Fruit fly (Drosophila melanogaster) whole organism, embryonic: Measurements from ENCODE around the gene CG16953.
A peak's percentile ranks its signal among the peaks of the same experiment; 100 is the strongest.

Experiments
- B-H1 ChIP-seq: fragments of 200-800 bp; sonication (Bioruptor generic); IDR thresholded peaks from 3 replicates; pipeline ENCODE4 v1.3.6; 2022; ENCODE audit warnings: missing biosample characterization, missing genetic modification characterization
- B-H2 ChIP-seq: fragments of 200-800 bp; sonication (Bioruptor generic); optimal IDR thresholded peaks from 2 replicates; lab custom pipeline; 2018; ENCODE audit warnings: missing biosample characterization, mild to moderate bottlenecking, missing genetic modification characterization
- CG1024 ChIP-seq: fragments of 200-800 bp; sonication (Bioruptor generic); IDR thresholded peaks from 2 replicates; pipeline ENCODE4 v1.3.6; 2022; ENCODE audit warnings: missing biosample characterization, missing genetic modification characterization
- CG10654 ChIP-seq: fragments of 200-800 bp; sonication (Bioruptor generic); optimal IDR thresholded peaks from 2 replicates; lab custom pipeline; 2016; ENCODE audit warnings: missing biosample characterization, missing genetic modification characterization
- CG11504 ChIP-seq: fragments of 200-800 bp; sonication (Bioruptor generic); optimal IDR thresholded peaks from 3 replicates; lab custom pipeline; 2019; ENCODE audit warnings: missing biosample characterization, mild to moderate bottlenecking, missing genetic modification characterization, moderate library complexity
- CG12744 ChIP-seq: fragments of 200-800 bp; sonication (Bioruptor generic); optimal IDR thresholded peaks from 2 replicates; lab custom pipeline; 2016; ENCODE audit warnings: missing biosample characterization, missing genetic modification characterization
- CG14710 ChIP-seq: fragments of 200-800 bp; sonication (Bioruptor generic); optimal IDR thresholded peaks from 3 replicates; lab custom pipeline; 2019; ENCODE audit warnings: missing biosample characterization, mild to moderate bottlenecking, missing genetic modification characterization, moderate library complexity
- CG15073 ChIP-seq: fragments of 200-800 bp; sonication (Bioruptor generic); optimal IDR thresholded peaks from 2 replicates; lab custom pipeline; 2016; ENCODE audit warnings: missing biosample characterization, missing genetic modification characterization
- CG1603 ChIP-seq: fragments of 200-800 bp; sonication (Bioruptor generic); optimal IDR thresholded peaks from 2 replicates; lab custom pipeline; 2019; ENCODE audit warnings: missing biosample characterization, mild to moderate bottlenecking, missing genetic modification characterization, moderate library complexity
- CG17186 ChIP-seq: fragments of 200-800 bp; sonication (Bioruptor generic); optimal IDR thresholded peaks from 3 replicates; lab custom pipeline; 2017; ENCODE audit warnings: missing biosample characterization, missing genetic modification reagents, missing genetic modification characterization
- CG17328 ChIP-seq: fragments of 200-800 bp; sonication (Bioruptor generic); IDR thresholded peaks from 2 replicates; pipeline ENCODE4 v1.3.6; 2022; ENCODE audit warnings: missing biosample characterization, missing genetic modification characterization
- CG18262 ChIP-seq: fragments of 200-800 bp; optimal IDR thresholded peaks from 3 replicates; lab custom pipeline; 2019; ENCODE audit warnings: missing biosample characterization, mild to moderate bottlenecking, missing genetic modification characterization, moderate library complexity
- CG31224 ChIP-seq: fragments of 200-800 bp; sonication (Bioruptor generic); IDR thresholded peaks from 2 replicates; pipeline ENCODE4 v1.3.6; 2022; ENCODE audit warnings: missing biosample characterization, missing genetic modification characterization
- CG31365 ChIP-seq: fragments of 200-800 bp; sonication (Bioruptor generic); optimal IDR thresholded peaks from 2 replicates; lab custom pipeline; 2018; ENCODE audit warnings: missing biosample characterization, mild to moderate bottlenecking, missing genetic modification characterization
- CG3163 ChIP-seq: fragments of 200-800 bp; sonication (Bioruptor generic); optimal IDR thresholded peaks from 3 replicates; lab custom pipeline; 2016; ENCODE audit warnings: missing biosample characterization, missing genetic modification characterization
- CG34224 ChIP-seq: fragments of 200-800 bp; sonication (Bioruptor generic); IDR thresholded peaks from 3 replicates; pipeline ENCODE4 v1.3.6; 2022; ENCODE audit warnings: missing biosample characterization, missing genetic modification characterization; ENCODE audit not compliant: partially characterized antibody
- CG4424 ChIP-seq: fragments of 200-800 bp; sonication (Bioruptor generic); optimal IDR thresholded peaks from 3 replicates; lab custom pipeline; 2016; ENCODE audit warnings: missing biosample characterization, missing genetic modification characterization
- CG4730 ChIP-seq: fragments of 200-800 bp; sonication (Bioruptor generic); IDR thresholded peaks from 2 replicates; pipeline ENCODE4 v1.3.6; 2022; ENCODE audit warnings: missing biosample characterization, missing genetic modification characterization
- CG7839 ChIP-seq: fragments of 200-800 bp; sonication (Bioruptor generic); optimal IDR thresholded peaks from 3 replicates; lab custom pipeline; 2018; ENCODE audit warnings: missing biosample characterization, mild to moderate bottlenecking, missing genetic modification characterization, moderate library complexity
- CG7987 ChIP-seq: fragments of 200-800 bp; sonication (Bioruptor generic); optimal IDR thresholded peaks from 2 replicates; lab custom pipeline; 2018; ENCODE audit warnings: missing biosample characterization, mild to moderate bottlenecking, missing genetic modification characterization, moderate library complexity
- CHES-1-like ChIP-seq: fragments of 200-800 bp; sonication (Bioruptor generic); optimal IDR thresholded peaks from 2 replicates; lab custom pipeline; 2016; ENCODE audit warnings: missing biosample characterization, missing genetic modification characterization
- CTCF ChIP-seq: fragments of 200-800 bp; sonication (Bioruptor generic); optimal IDR thresholded peaks from 2 replicates; lab custom pipeline; 2017; ENCODE audit warnings: missing biosample characterization, mild to moderate bottlenecking, missing genetic modification characterization, moderate library complexity
- Hey ChIP-seq: fragments of 200-800 bp; sonication (Bioruptor generic); optimal IDR thresholded peaks from 3 replicates; lab custom pipeline; 2018; ENCODE audit warnings: missing biosample characterization, mild to moderate bottlenecking, missing genetic modification characterization
- Hsf ChIP-seq: fragments of 200-800 bp; sonication (Bioruptor generic); optimal IDR thresholded peaks from 3 replicates; lab custom pipeline; 2016; ENCODE audit warnings: missing biosample characterization, missing genetic modification characterization
- PHDP ChIP-seq: fragments of 200-800 bp; sonication (Bioruptor generic); optimal IDR thresholded peaks from 3 replicates; lab custom pipeline; 2018; ENCODE audit warnings: missing biosample characterization, mild to moderate bottlenecking, missing genetic modification characterization, moderate library complexity
- Rfx ChIP-seq: fragments of 200-800 bp; sonication (Bioruptor generic); IDR thresholded peaks from 2 replicates; pipeline ENCODE4 v1.3.6; 2022; ENCODE audit warnings: missing biosample characterization, missing genetic modification characterization
- Tbp ChIP-seq: fragments of >200 bp; optimal IDR thresholded peaks from 2 replicates; lab custom pipeline; 2018; ENCODE audit warnings: missing biosample characterization, missing genetic modification characterization
- al ChIP-seq: fragments of 200-800 bp; sonication (Bioruptor generic); IDR thresholded peaks from 2 replicates; pipeline ENCODE4 v1.3.6; 2022; ENCODE audit warnings: missing biosample characterization, missing genetic modification characterization
- ash1 ChIP-seq: fragments of 200-800 bp; sonication (Bioruptor generic); optimal IDR thresholded peaks from 2 replicates; lab custom pipeline; 2018; ENCODE audit warnings: missing biosample characterization, mild to moderate bottlenecking, missing genetic modification characterization
- bsh ChIP-seq, 2 experiments: fragments of 200-800 bp; sonication (Bioruptor generic); optimal IDR thresholded peaks; 2 replicates each; lab custom pipeline; 2017 to 2018; ENCODE audit warnings: mild to moderate bottlenecking in 2 of 2, missing biosample characterization in 2 of 2, missing genetic modification characterization in 2 of 2, moderate library complexity in 1 of 2
- chinmo ChIP-seq: fragments of 200-800 bp; sonication (Bioruptor generic); IDR thresholded peaks from 4 replicates; pipeline ENCODE4 v1.3.6; 2022; ENCODE audit warnings: missing biosample characterization, missing genetic modification characterization; ENCODE audit not compliant: partially characterized antibody
- crc ChIP-seq: fragments of 200-800 bp; sonication (Bioruptor generic); optimal IDR thresholded peaks from 2 replicates; lab custom pipeline; 2016; ENCODE audit warnings: missing biosample characterization, missing genetic modification characterization
- crol ChIP-seq: fragments of 200-800 bp; sonication (Bioruptor generic); IDR thresholded peaks from 2 replicates; pipeline ENCODE4 v1.3.6; 2022; ENCODE audit warnings: missing biosample characterization, missing genetic modification characterization
- crp ChIP-seq, 2 experiments: fragments of 200-800 bp; sonication (Bioruptor generic); optimal IDR thresholded peaks; 2 replicates in 1 of 2; 3 replicates in 1 of 2; lab custom pipeline; 2017; ENCODE audit warnings: missing biosample characterization in 2 of 2, missing genetic modification characterization in 2 of 2, mild to moderate bottlenecking in 1 of 2, moderate library complexity in 1 of 2
- disco-r ChIP-seq: fragments of 200-800 bp; sonication (Bioruptor generic); optimal IDR thresholded peaks from 2 replicates; lab custom pipeline; 2016; ENCODE audit warnings: missing biosample characterization, missing genetic modification characterization
- fd64A ChIP-seq: fragments of 200-800 bp; sonication (Bioruptor generic); optimal IDR thresholded peaks from 3 replicates; lab custom pipeline; 2018; ENCODE audit warnings: missing biosample characterization, mild to moderate bottlenecking, missing genetic modification characterization
- fru ChIP-seq: fragments of >200 bp; optimal IDR thresholded peaks from 2 replicates; lab custom pipeline; 2017
- hb ChIP-seq: fragments of 200-800 bp; sonication (Bioruptor generic); IDR thresholded peaks from 3 replicates; pipeline ENCODE4 v1.3.6; 2022; ENCODE audit warnings: missing biosample characterization, missing genetic modification characterization; ENCODE audit not compliant: partially characterized antibody
- lola ChIP-seq, 3 experiments: fragments of >200 bp in 2 of 3; fragments of 200-800 bp in 1 of 3; sonication (Bioruptor generic) in 1 of 3; optimal IDR thresholded peaks; 2 replicates each; lab custom pipeline; 2017 to 2019; ENCODE audit warnings: missing biosample characterization in 3 of 3, missing genetic modification characterization in 3 of 3, mild to moderate bottlenecking in 1 of 3, moderate library complexity in 1 of 3
- nmo ChIP-seq: fragments of 200-800 bp; sonication (Bioruptor generic); optimal IDR thresholded peaks from 2 replicates; lab custom pipeline; 2018; ENCODE audit warnings: missing biosample characterization, mild to moderate bottlenecking, missing genetic modification characterization, moderate library complexity
- prd ChIP-seq, 3 experiments: fragments of >200 bp in 2 of 3; fragments of 200-800 bp in 1 of 3; sonication (Bioruptor generic) in 1 of 3; optimal IDR thresholded peaks in 2 of 3; IDR thresholded peaks in 1 of 3; 2 replicates in 2 of 3; 3 replicates in 1 of 3; pipeline versions ENCODE4 v1.3.6 to Lab custom; 2017 to 2022; ENCODE audit warnings: missing biosample characterization in 1 of 3, missing genetic modification characterization in 1 of 3
- pros ChIP-seq: fragments of 200-800 bp; sonication (Bioruptor generic); optimal IDR thresholded peaks from 3 replicates; lab custom pipeline; 2019; ENCODE audit warnings: missing biosample characterization, mild to moderate bottlenecking, missing genetic modification characterization, moderate library complexity
- salm ChIP-seq: fragments of 200-800 bp; sonication (Bioruptor generic); optimal IDR thresholded peaks from 2 replicates; lab custom pipeline; 2018; ENCODE audit warnings: missing biosample characterization, mild to moderate bottlenecking, missing genetic modification characterization
- sc ChIP-seq, 3 experiments: fragments of >200 bp in 2 of 3; fragments of 200-800 bp in 1 of 3; sonication (Bioruptor generic) in 1 of 3; optimal IDR thresholded peaks; 2 replicates in 2 of 3; 3 replicates in 1 of 3; lab custom pipeline; 2017; ENCODE audit warnings: mild to moderate bottlenecking in 1 of 3, missing biosample characterization in 1 of 3, missing genetic modification characterization in 1 of 3, missing genetic modification reagents in 1 of 3
- schlank ChIP-seq: fragments of 200-800 bp; sonication (Bioruptor generic); optimal IDR thresholded peaks from 2 replicates; lab custom pipeline; 2018; ENCODE audit warnings: missing biosample characterization, mild to moderate bottlenecking, missing genetic modification characterization
- tin ChIP-seq: fragments of 200-800 bp; sonication (Bioruptor generic); optimal IDR thresholded peaks from 3 replicates; lab custom pipeline; 2016; ENCODE audit warnings: missing biosample characterization, missing genetic modification characterization
- zf30C ChIP-seq: fragments of 200-800 bp; sonication (Bioruptor generic); optimal IDR thresholded peaks from 3 replicates; lab custom pipeline; 2018; ENCODE audit warnings: missing biosample characterization, mild to moderate bottlenecking, missing genetic modification characterization

CG16953 gene

DNA sequence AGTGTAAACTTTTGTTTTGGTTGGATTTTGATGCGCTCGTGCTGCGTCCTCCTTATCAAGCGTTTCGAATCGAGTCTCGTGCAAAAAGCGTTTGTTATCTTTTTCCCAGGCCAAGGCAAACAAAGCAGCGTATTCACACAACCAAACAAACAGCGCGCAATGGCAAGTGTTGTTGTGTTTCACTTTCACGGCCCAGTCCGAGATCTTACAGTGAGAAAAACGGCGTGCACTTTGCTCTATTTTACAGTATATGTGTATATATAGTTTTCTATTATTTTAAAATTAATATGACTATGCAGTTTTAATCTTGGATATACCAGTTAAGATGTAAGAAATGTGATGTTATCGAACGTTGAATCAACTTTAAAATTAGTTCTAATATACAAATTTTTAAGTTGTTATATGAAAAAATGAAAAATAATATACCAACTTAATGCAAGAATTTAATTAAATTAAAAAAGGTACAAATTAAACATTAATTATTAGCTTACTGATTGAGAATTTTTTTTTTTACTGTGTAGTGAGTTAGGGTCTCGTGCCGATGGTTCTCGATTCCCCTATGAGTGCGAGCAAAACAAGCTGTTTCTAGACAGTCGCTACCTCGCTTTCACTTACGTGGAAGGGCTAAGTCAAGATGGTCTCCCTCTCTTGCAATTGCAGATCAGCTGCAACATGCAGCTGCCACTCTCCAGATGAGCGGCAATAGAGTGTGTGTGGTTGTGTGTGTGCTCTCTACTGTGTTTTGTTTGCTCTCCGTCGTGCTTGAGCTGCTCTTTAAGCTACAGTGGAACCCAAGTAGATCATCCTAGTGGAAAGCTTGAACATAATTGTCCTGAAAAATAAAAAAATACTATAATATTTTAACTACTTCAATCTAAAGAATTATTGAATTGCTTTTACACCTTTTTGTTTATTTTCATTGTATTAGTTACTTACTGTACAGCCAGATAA lies 8.8 kb upstream of the CG16953 start (continued):
- no peak for TF ChIP-seq CG34224 (GFP tag; lab: Robert Waterston, UW)
- TF ChIP-seq crp (GFP tag; optimal IDR thresholded peaks at IDR 0.05; lab: Kevin White, UChicago) = peak in 1 of 2 experiments; percentile 35
- TF ChIP-seq CG18262 = peak; percentile 98
- TF ChIP-seq Rfx (GFP tag; lab: Robert Waterston, UW) = peak; percentile 49
- TF ChIP-seq CG17328 (GFP tag; lab: Robert Waterston, UW) = peak; percentile 82
- no peak for TF ChIP-seq CG31365 (tag; lab: Kevin White, UChicago)
- no peak for TF ChIP-seq sc (optimal IDR thresholded peaks at IDR 0.05; lab: Kevin White, UChicago)
- TF ChIP-seq sc (GFP tag; optimal IDR thresholded peaks at IDR 0.05; lab: Kevin White, UChicago) = peak; percentile 87
- no peak for TF ChIP-seq CHES-1-like (GFP tag; lab: Kevin White, UChicago)
- TF ChIP-seq pros (GFP tag; lab: Kevin White, UChicago) = peak; percentile 79
- peak; percentile 49; the same call in 1 of the 2 replicates for TF ChIP-seq CG1024
- no peak for TF ChIP-seq Tbp (GFP tag; lab: Kevin White, UChicago)
- TF ChIP-seq CG14710 (tag; lab: Kevin White, UChicago) = peak; percentile 98
- TF ChIP-seq CG11504 = peak; percentile 95
- TF ChIP-seq schlank = peak; percentile 20
- TF ChIP-seq CTCF (GFP tag; lab: Kevin White, UChicago) = peak; percentile 37
- TF ChIP-seq lola (GFP tag; optimal IDR thresholded peaks at IDR 0.05; lab: Kevin White, UChicago) = peak in 1 of 3 experiments; percentile 98
- no peak for TF ChIP-seq chinmo
- peak; percentile 43; the same call in 1 of the 2 replicates for TF ChIP-seq al (GFP tag; lab: Robert Waterston, UW)
- peak; percentile 52 for TF ChIP-seq CG4730 (GFP tag; lab: Robert Waterston, UW)
- no peak for TF ChIP-seq ash1 (GFP tag; lab: Kevin White, UChicago)
- TF ChIP-seq fru (lab: Kevin White, UChicago) = no peak
- peak; percentile 10; the same call in 2 of the 3 replicates for TF ChIP-seq B-H1 (GFP tag; lab: Robert Waterston, UW)
- peak; percentile 81 for TF ChIP-seq CG10654 (GFP tag; lab: Kevin White, UChicago)
- peak; percentile 25 for TF ChIP-seq Hsf (GFP tag; lab: Kevin White, UChicago)
- TF ChIP-seq CG4424 (GFP tag; lab: Kevin White, UChicago) = peak; percentile 87
- TF ChIP-seq crol = no peak
- peak; percentile 23 for TF ChIP-seq fd64A (GFP tag; lab: Kevin White, UChicago)
- TF ChIP-seq prd (optimal IDR thresholded peaks at IDR 0.05; lab: Kevin White, UChicago) = no peak
- TF ChIP-seq prd (GFP tag; IDR thresholded peaks at IDR 0.05; lab: Robert Waterston, UW) = peak; percentile 86
- peak; percentile 54 for TF ChIP-seq CG1603 (tag; lab: Kevin White, UChicago)
- peak; percentile 96 for TF ChIP-seq CG7839 (tag; lab: Kevin White, UChicago)
- TF ChIP-seq bsh (GFP tag; optimal IDR thresholded peaks at IDR 0.05; lab: Kevin White, UChicago) = peak; percentile 79 to 95
- no peak for TF ChIP-seq hb (GFP tag; lab: Robert Waterston, UW)
- TF ChIP-seq CG12744 (GFP tag; lab: Kevin White, UChicago) = no peak
- no peak for TF ChIP-seq B-H2 (GFP tag; lab: Kevin White, UChicago)
- TF ChIP-seq disco-r (GFP tag; lab: Kevin White, UChicago) = no peak
- TF ChIP-seq PHDP = peak; percentile 93
- TF ChIP-seq crc = no peak
- peak; percentile 38; the same call in 1 of the 2 replicates for TF ChIP-seq CG31224 (GFP tag; lab: Robert Waterston, UW)
- no peak for TF ChIP-seq CG3163 (GFP tag; lab: Kevin White, UChicago)
- TF ChIP-seq Hey (tag; lab: Kevin White, UChicago) = no peak
- TF ChIP-seq zf30C = peak; percentile 93
- TF ChIP-seq salm = peak; percentile 91
- no peak for TF ChIP-seq CG15073 (GFP tag; lab: Kevin White, UChicago)
- peak; percentile 98 for TF ChIP-seq nmo (GFP tag; lab: Kevin White, UChicago)
- TF ChIP-seq CG17186 (GFP tag; lab: Kevin White, UChicago) = peak; percentile 17
- TF ChIP-seq CG7987 = peak; percentile 34
- TF ChIP-seq tin (GFP tag; lab: Kevin White, UChicago) = peak; percentile 85
